Fruit fly (Drosophila melanogaster) whole organism, embryonic: ENCODE results near the gene Mgat4b.

Experiments used
- Aef1 ChIP-seq: fragments of 200-800 bp; sonication (Bioruptor generic); IDR thresholded peaks from 3 replicates; pipeline ENCODE4 v1.3.6; 2022; ENCODE audit warnings: missing biosample characterization, missing genetic modification characterization
- CG10366 ChIP-seq: fragments of 200-800 bp; sonication (Bioruptor generic); IDR thresholded peaks from 2 replicates; pipeline ENCODE4 v1.3.6; 2022; ENCODE audit warnings: missing biosample characterization, missing genetic modification characterization
- CG10431 ChIP-seq: fragments of 200-800 bp; sonication (Bioruptor generic); optimal IDR thresholded peaks from 3 replicates; lab custom pipeline; 2018; ENCODE audit warnings: missing biosample characterization, mild to moderate bottlenecking, missing genetic modification characterization
- CG10654 ChIP-seq: fragments of 200-800 bp; sonication (Bioruptor generic); optimal IDR thresholded peaks from 2 replicates; lab custom pipeline; 2016; ENCODE audit warnings: missing biosample characterization, missing genetic modification characterization
- CG11085 ChIP-seq: fragments of 200-800 bp; sonication (Bioruptor generic); IDR thresholded peaks from 2 replicates; pipeline ENCODE4 v1.3.6; 2022; ENCODE audit warnings: missing biosample characterization, missing genetic modification characterization
- CG15479 ChIP-seq: fragments of 200-800 bp; sonication (Bioruptor generic); optimal IDR thresholded peaks from 3 replicates; lab custom pipeline; 2019; ENCODE audit warnings: missing biosample characterization, mild to moderate bottlenecking, missing genetic modification characterization, moderate library complexity
- CG15601 ChIP-seq: fragments of 200-800 bp; sonication (Bioruptor generic); optimal IDR thresholded peaks from 3 replicates; lab custom pipeline; 2019; ENCODE audit warnings: missing biosample characterization, mild to moderate bottlenecking, missing genetic modification characterization, moderate library complexity
- CG18476 ChIP-seq: fragments of 200-800 bp; sonication (Bioruptor generic); optimal IDR thresholded peaks from 2 replicates; lab custom pipeline; 2016; ENCODE audit warnings: missing biosample characterization, mild to moderate bottlenecking, missing genetic modification characterization
- CG2116 ChIP-seq: fragments of 200-800 bp; sonication (Bioruptor generic); optimal IDR thresholded peaks from 3 replicates; lab custom pipeline; 2018; ENCODE audit warnings: missing biosample characterization, mild to moderate bottlenecking, missing genetic modification characterization
- CG2712 ChIP-seq: fragments of 200-800 bp; optimal IDR thresholded peaks from 3 replicates; lab custom pipeline; 2019; ENCODE audit warnings: missing biosample characterization, mild to moderate bottlenecking, missing genetic modification characterization, moderate library complexity
- CG4282 ChIP-seq: fragments of 200-800 bp; sonication (Bioruptor generic); optimal IDR thresholded peaks from 2 replicates; lab custom pipeline; 2016; ENCODE audit warnings: missing biosample characterization, missing genetic modification characterization
- CG6272 ChIP-seq: fragments of 200-800 bp; sonication (Bioruptor generic); IDR thresholded peaks from 2 replicates; pipeline ENCODE4 v1.3.6; 2022; ENCODE audit warnings: missing biosample characterization, missing genetic modification characterization
- CG6813 ChIP-seq: fragments of 200-800 bp; sonication (Bioruptor generic); optimal IDR thresholded peaks from 2 replicates; lab custom pipeline; 2017; ENCODE audit warnings: missing biosample characterization, missing genetic modification characterization, mild to moderate bottlenecking, moderate library complexity, missing genetic modification reagents
- CG7556 ChIP-seq: fragments of 200-800 bp; sonication (Bioruptor generic); optimal IDR thresholded peaks from 2 replicates; lab custom pipeline; 2017; ENCODE audit warnings: missing biosample characterization, mild to moderate bottlenecking, missing genetic modification characterization
- CG8290 ChIP-seq, 3 experiments: fragments of 200-800 bp; sonication (Bioruptor generic); optimal IDR thresholded peaks; 2 replicates each; lab custom pipeline; 2016 to 2019; ENCODE audit warnings: missing biosample characterization in 3 of 3, missing genetic modification characterization in 3 of 3, mild to moderate bottlenecking in 2 of 3, moderate library complexity in 1 of 3
- CoRest ChIP-seq: fragments of 200-800 bp; sonication (Bioruptor generic); optimal IDR thresholded peaks from 3 replicates; lab custom pipeline; 2018; ENCODE audit warnings: missing biosample characterization, mild to moderate bottlenecking, missing genetic modification characterization, moderate library complexity
- D19A ChIP-seq: fragments of 200-800 bp; optimal IDR thresholded peaks from 3 replicates; lab custom pipeline; 2019; ENCODE audit warnings: missing biosample characterization, mild to moderate bottlenecking, missing genetic modification characterization, moderate library complexity
- Dref ChIP-seq: fragments of 200-800 bp; sonication (Bioruptor generic); IDR thresholded peaks from 2 replicates; pipeline ENCODE4 v1.3.6; 2022; ENCODE audit warnings: missing biosample characterization, missing genetic modification characterization
- Fer1 ChIP-seq: fragments of 200-800 bp; sonication (Bioruptor generic); optimal IDR thresholded peaks from 2 replicates; lab custom pipeline; 2017; ENCODE audit warnings: missing biosample characterization, mild to moderate bottlenecking, missing genetic modification characterization
- HLH4C ChIP-seq: fragments of 200-800 bp; sonication (Bioruptor generic); IDR thresholded peaks from 3 replicates; pipeline ENCODE4 v1.3.6; 2022; ENCODE audit warnings: missing biosample characterization, missing genetic modification characterization; ENCODE audit not compliant: partially characterized antibody
- Hey ChIP-seq: fragments of 200-800 bp; sonication (Bioruptor generic); optimal IDR thresholded peaks from 3 replicates; lab custom pipeline; 2018; ENCODE audit warnings: missing biosample characterization, mild to moderate bottlenecking, missing genetic modification characterization
- HmgD ChIP-seq: fragments of 200-800 bp; sonication (Bioruptor generic); optimal IDR thresholded peaks from 3 replicates; lab custom pipeline; 2016; ENCODE audit warnings: missing biosample characterization, missing genetic modification characterization
- Meics ChIP-seq: fragments of 200-800 bp; sonication (Bioruptor generic); optimal IDR thresholded peaks from 2 replicates; lab custom pipeline; 2017; ENCODE audit warnings: missing biosample characterization, mild to moderate bottlenecking, missing genetic modification characterization
- Rfx ChIP-seq: fragments of 200-800 bp; sonication (Bioruptor generic); IDR thresholded peaks from 2 replicates; pipeline ENCODE4 v1.3.6; 2022; ENCODE audit warnings: missing biosample characterization, missing genetic modification characterization
- Sox102F ChIP-seq: fragments of 200-800 bp; sonication (Bioruptor generic); optimal IDR thresholded peaks from 2 replicates; lab custom pipeline; 2018; ENCODE audit warnings: missing biosample characterization, mild to moderate bottlenecking, missing genetic modification characterization, moderate library complexity
- Spps ChIP-seq: fragments of 200-800 bp; sonication (Bioruptor generic); optimal IDR thresholded peaks from 2 replicates; lab custom pipeline; 2018; ENCODE audit warnings: missing biosample characterization, mild to moderate bottlenecking, missing genetic modification characterization
- abd-A ChIP-seq: fragments of 200-800 bp; sonication (Bioruptor generic); optimal IDR thresholded peaks from 3 replicates; lab custom pipeline; 2019; ENCODE audit warnings: missing biosample characterization, mild to moderate bottlenecking, missing genetic modification characterization, moderate library complexity
- ara ChIP-seq: fragments of 200-800 bp; sonication (Bioruptor generic); IDR thresholded peaks from 2 replicates; pipeline ENCODE4 v1.3.6; 2022; ENCODE audit warnings: missing biosample characterization, missing genetic modification characterization
- bsh ChIP-seq, 2 experiments: fragments of 200-800 bp; sonication (Bioruptor generic); optimal IDR thresholded peaks; 2 replicates each; lab custom pipeline; 2017 to 2018; ENCODE audit warnings: mild to moderate bottlenecking in 2 of 2, missing biosample characterization in 2 of 2, missing genetic modification characterization in 2 of 2, moderate library complexity in 1 of 2
- chn ChIP-seq: fragments of 200-800 bp; sonication (Bioruptor generic); optimal IDR thresholded peaks from 2 replicates; lab custom pipeline; 2016; ENCODE audit warnings: missing biosample characterization, missing genetic modification characterization
- corto ChIP-seq: fragments of 200-800 bp; sonication (Bioruptor generic); optimal IDR thresholded peaks from 2 replicates; lab custom pipeline; 2016; ENCODE audit warnings: missing biosample characterization, mild to moderate bottlenecking, missing genetic modification characterization, moderate library complexity
- croc ChIP-seq: fragments of 200-800 bp; sonication (Bioruptor generic); conservative IDR thresholded peaks from 3 replicates; pipeline ENCODE4 v1.3.6; 2022; ENCODE audit warnings: missing biosample characterization, missing genetic modification characterization
- dmrt99B ChIP-seq: fragments of 200-800 bp; sonication (Bioruptor generic); optimal IDR thresholded peaks from 2 replicates; lab custom pipeline; 2018; ENCODE audit warnings: missing biosample characterization, mild to moderate bottlenecking, missing genetic modification characterization, moderate library complexity
- dpn ChIP-seq, 2 experiments: fragments of 200-800 bp; sonication (Bioruptor generic); optimal IDR thresholded peaks; 3 replicates each; lab custom pipeline; 2016; ENCODE audit warnings: missing biosample characterization in 2 of 2, missing genetic modification characterization in 2 of 2
- fd96Cb ChIP-seq: fragments of 200-800 bp; sonication (Bioruptor generic); optimal IDR thresholded peaks from 2 replicates; lab custom pipeline; 2018; ENCODE audit warnings: missing biosample characterization, mild to moderate bottlenecking, missing genetic modification characterization, moderate library complexity
- gem ChIP-seq: fragments of 200-800 bp; sonication (Bioruptor generic); optimal IDR thresholded peaks from 2 replicates; lab custom pipeline; 2019; ENCODE audit warnings: missing biosample characterization, mild to moderate bottlenecking, missing genetic modification characterization, moderate library complexity
- gt ChIP-seq: fragments of 200-800 bp; sonication (Bioruptor generic); IDR thresholded peaks from 2 replicates; pipeline ENCODE4 v1.3.6; 2022; ENCODE audit warnings: missing biosample characterization, missing genetic modification characterization
- knrl ChIP-seq: fragments of 200-800 bp; sonication (Bioruptor generic); IDR thresholded peaks from 3 replicates; pipeline ENCODE4 v1.3.6; 2022; ENCODE audit warnings: missing biosample characterization, missing genetic modification characterization; ENCODE audit not compliant: partially characterized antibody
- lilli ChIP-seq: fragments of 200-800 bp; sonication (Bioruptor generic); optimal IDR thresholded peaks from 3 replicates; lab custom pipeline; 2016; ENCODE audit warnings: missing biosample characterization, missing genetic modification characterization
- nerfin-2 ChIP-seq: fragments of 200-800 bp; sonication (Bioruptor generic); IDR thresholded peaks from 2 replicates; pipeline ENCODE4 v1.3.6; 2022; ENCODE audit warnings: missing biosample characterization, missing genetic modification characterization; ENCODE audit not compliant: partially characterized antibody
- rib ChIP-seq: fragments of 200-800 bp; sonication (Bioruptor generic); IDR thresholded peaks from 2 replicates; pipeline ENCODE4 v1.3.6; 2022; ENCODE audit warnings: missing biosample characterization, missing genetic modification characterization
- sens ChIP-seq: fragments of 200-800 bp; sonication (Bioruptor generic); peaks from one replicate; lab custom pipeline; 2016; ENCODE audit warnings: missing biosample characterization, missing genetic modification characterization
- sens-2 ChIP-seq: fragments of 200-800 bp; sonication (Bioruptor generic); IDR thresholded peaks from 2 replicates; pipeline ENCODE4 v1.3.6; 2022; ENCODE audit warnings: missing biosample characterization, missing genetic modification characterization
- seq ChIP-seq: fragments of 200-800 bp; sonication (Bioruptor generic); IDR thresholded peaks from 2 replicates; pipeline ENCODE4 v1.3.6; 2022; ENCODE audit warnings: missing biosample characterization, missing genetic modification characterization
- sisA ChIP-seq: fragments of 200-800 bp; sonication (Bioruptor generic); IDR thresholded peaks from 2 replicates; pipeline ENCODE4 v1.3.6; 2022; ENCODE audit warnings: missing biosample characterization, missing genetic modification characterization
- ssp ChIP-seq: fragments of 200-800 bp; sonication (Bioruptor generic); IDR thresholded peaks from 2 replicates; pipeline ENCODE4 v1.3.6; 2022; ENCODE audit warnings: missing biosample characterization, missing genetic modification characterization
- tio ChIP-seq: fragments of 200-800 bp; sonication (Bioruptor generic); optimal IDR thresholded peaks from 2 replicates; lab custom pipeline; 2017; ENCODE audit warnings: missing biosample characterization, missing genetic modification characterization, inconsistent platforms
- ttk ChIP-seq: fragments of 200-800 bp; sonication (Bioruptor generic); IDR thresholded peaks from 2 replicates; pipeline ENCODE4 v2.1.2; 2022; ENCODE audit warnings: missing biosample characterization, missing genetic modification characterization
- unpg ChIP-seq: fragments of 200-800 bp; sonication (Bioruptor generic); optimal IDR thresholded peaks from 3 replicates; lab custom pipeline; 2018; ENCODE audit warnings: missing biosample characterization, mild to moderate bottlenecking, missing genetic modification characterization, moderate library complexity
- zen ChIP-seq: fragments of 200-800 bp; sonication (Bioruptor generic); optimal IDR thresholded peaks from 3 replicates; lab custom pipeline; 2018; ENCODE audit warnings: missing biosample characterization, mild to moderate bottlenecking, missing genetic modification characterization, moderate library complexity
- zfh1 ChIP-seq: fragments of 200-800 bp; sonication (Bioruptor generic); IDR thresholded peaks from 3 replicates; pipeline ENCODE4 v1.3.6; 2022; ENCODE audit warnings: missing biosample characterization, missing genetic modification characterization

Gene Mgat4b

dm6 chr3L:14816666-14817065 is 47.6 kb upstream of the Mgat4b start (continued):
- TF ChIP-seq knrl (GFP tag; lab: Robert Waterston, UW) (no peak), ssp (GFP tag; lab: Robert Waterston, UW) (no peak), sisA (GFP tag; lab: Robert Waterston, UW) (no peak), chn (GFP tag; lab: Kevin White, UChicago) (no peak), seq (GFP tag; lab: Robert Waterston, UW) (no peak), CG8290 (GFP tag; optimal IDR thresholded peaks at IDR 0.05; lab: Kevin White, UChicago) (no peak), CG8290 (tag; optimal IDR thresholded peaks at IDR 0.05; lab: Kevin White, UChicago) (no peak), zen (no peak), dmrt99B (tag; lab: Kevin White, UChicago) (peak; percentile 35), fd96Cb (tag; lab: Kevin White, UChicago) (peak; percentile 33), Sox102F (GFP tag; lab: Kevin White, UChicago) (peak; percentile 11), corto (GFP tag; lab: Kevin White, UChicago) (no peak), croc (no peak), CG15479 (GFP tag; lab: Kevin White, UChicago) (no peak), Meics (no peak), CG10654 (no peak), D19A (tag; lab: Kevin White, UChicago) (peak; percentile 2), CG6272 (GFP tag; lab: Robert Waterston, UW) (no peak), Spps (no peak), CG10431 (GFP tag; lab: Kevin White, UChicago) (no peak), gem (peak; percentile 49), bsh (GFP tag; optimal IDR thresholded peaks at IDR 0.05; lab: Kevin White, UChicago) (peak in 1 of 2 experiments; percentile 3), CG10366 (GFP tag; lab: Robert Waterston, UW) (no peak), lilli (GFP tag; lab: Kevin White, UChicago) (no peak), CG2116 (GFP tag; lab: Kevin White, UChicago) (no peak), ara (GFP tag; lab: Robert Waterston, UW) (no peak), HmgD (GFP tag; lab: Kevin White, UChicago) (no peak), nerfin-2 (GFP tag; lab: Robert Waterston, UW) (no peak), zfh1 (GFP tag; lab: Robert Waterston, UW) (no peak), ttk (GFP tag; lab: Robert Waterston, UW) (no peak), abd-A (tag; lab: Kevin White, UChicago) (no peak), sens-2 (GFP tag; lab: Robert Waterston, UW) (no peak), Aef1 (GFP tag; lab: Robert Waterston, UW) (no peak), Fer1 (GFP tag; lab: Kevin White, UChicago) (no peak), Rfx (no peak), Dref (no peak), CG6813 (GFP tag; lab: Kevin White, UChicago) (no peak), CG15601 (tag; lab: Kevin White, UChicago) (no peak), rib (GFP tag; lab: Robert Waterston, UW) (no peak), CG7556 (no peak), tio (GFP tag; lab: Kevin White, UChicago) (peak; percentile 8), gt (no peak), CoRest (tag; lab: Kevin White, UChicago) (no peak), CG2712 (tag; lab: Kevin White, UChicago) (peak; percentile 34), dpn (GFP tag; optimal IDR thresholded peaks at IDR 0.05; lab: Kevin White, UChicago) (no peak), Hey (tag; lab: Kevin White, UChicago) (no peak), CG18476 (GFP tag; lab: Kevin White, UChicago) (no peak), HLH4C (GFP tag; lab: Robert Waterston, UW) (no peak), CG4282 (no peak), unpg (GFP tag; lab: Kevin White, UChicago) (no peak), CG11085 (GFP tag; lab: Robert Waterston, UW) (no peak), sens (GFP tag; lab: Kevin White, UChicago) (peak; percentile 57)
